Fruit fly (Drosophila melanogaster) whole organism, embryonic: ENCODE data around the gene CG11668.

ENCODE experiments used
- Asciz ChIP-seq: fragments of 200-800 bp; sonication (Bioruptor generic); optimal IDR thresholded peaks from 2 replicates; lab custom pipeline; 2017; ENCODE audit warnings: missing biosample characterization, mild to moderate bottlenecking, missing genetic modification characterization, missing genetic modification reagents
- CG10267 ChIP-seq: fragments of 200-800 bp; sonication (Bioruptor generic); optimal IDR thresholded peaks from 2 replicates; lab custom pipeline; 2018; ENCODE audit warnings: missing biosample characterization, mild to moderate bottlenecking, missing genetic modification characterization, moderate library complexity
- CG10366 ChIP-seq: fragments of 200-800 bp; sonication (Bioruptor generic); IDR thresholded peaks from 2 replicates; pipeline ENCODE4 v1.3.6; 2022; ENCODE audit warnings: missing biosample characterization, missing genetic modification characterization
- CG1233 ChIP-seq: fragments of 200-800 bp; sonication (Bioruptor generic); optimal IDR thresholded peaks from 4 replicates; lab custom pipeline; 2018; ENCODE audit warnings: missing biosample characterization, mild to moderate bottlenecking, missing genetic modification characterization
- CG13775 ChIP-seq: fragments of 200-800 bp; sonication (Bioruptor generic); optimal IDR thresholded peaks from 3 replicates; lab custom pipeline; 2017; ENCODE audit warnings: missing biosample characterization, mild to moderate bottlenecking, missing genetic modification characterization
- CG15479 ChIP-seq: fragments of 200-800 bp; sonication (Bioruptor generic); optimal IDR thresholded peaks from 3 replicates; lab custom pipeline; 2019; ENCODE audit warnings: missing biosample characterization, mild to moderate bottlenecking, missing genetic modification characterization, moderate library complexity
- CG17361 ChIP-seq: fragments of 200-800 bp; sonication (Bioruptor generic); IDR thresholded peaks from 3 replicates; pipeline ENCODE4 v1.3.6; 2022; ENCODE audit warnings: missing biosample characterization, missing genetic modification characterization
- CG17385 ChIP-seq: fragments of 200-800 bp; sonication (Bioruptor generic); optimal IDR thresholded peaks from 3 replicates; lab custom pipeline; 2018; ENCODE audit warnings: missing biosample characterization, mild to moderate bottlenecking, missing genetic modification characterization
- CG17829 ChIP-seq: fragments of 200-800 bp; optimal IDR thresholded peaks from 2 replicates; lab custom pipeline; 2019; ENCODE audit warnings: missing biosample characterization, mild to moderate bottlenecking, missing genetic modification characterization, moderate library complexity
- CG2202 ChIP-seq: fragments of 200-800 bp; sonication (Bioruptor generic); optimal IDR thresholded peaks from 2 replicates; lab custom pipeline; 2018; ENCODE audit warnings: missing biosample characterization, mild to moderate bottlenecking, missing genetic modification characterization
- CG30431 ChIP-seq: fragments of 200-800 bp; sonication (Bioruptor generic); optimal IDR thresholded peaks from 2 replicates; lab custom pipeline; 2017; ENCODE audit warnings: missing biosample characterization, missing genetic modification characterization
- CG3163 ChIP-seq: fragments of 200-800 bp; sonication (Bioruptor generic); optimal IDR thresholded peaks from 3 replicates; lab custom pipeline; 2016; ENCODE audit warnings: missing biosample characterization, missing genetic modification characterization
- CG3281 ChIP-seq: fragments of 200-800 bp; sonication (Bioruptor generic); optimal IDR thresholded peaks from 3 replicates; lab custom pipeline; 2017; ENCODE audit warnings: missing biosample characterization, mild to moderate bottlenecking, missing genetic modification characterization
- CG34224 ChIP-seq: fragments of 200-800 bp; sonication (Bioruptor generic); IDR thresholded peaks from 3 replicates; pipeline ENCODE4 v1.3.6; 2022; ENCODE audit warnings: missing biosample characterization, missing genetic modification characterization; ENCODE audit not compliant: partially characterized antibody
- CG4424 ChIP-seq: fragments of 200-800 bp; sonication (Bioruptor generic); optimal IDR thresholded peaks from 3 replicates; lab custom pipeline; 2016; ENCODE audit warnings: missing biosample characterization, missing genetic modification characterization
- CG8359 ChIP-seq: fragments of 200-800 bp; sonication (Bioruptor generic); optimal IDR thresholded peaks from 2 replicates; lab custom pipeline; 2017; ENCODE audit warnings: missing biosample characterization, mild to moderate bottlenecking, missing genetic modification characterization, borderline replicate concordance
- CG8924 ChIP-seq: fragments of 200-800 bp; optimal IDR thresholded peaks from 3 replicates; lab custom pipeline; 2019; ENCODE audit warnings: missing biosample characterization, mild to moderate bottlenecking, missing genetic modification characterization, moderate library complexity
- Dip2 ChIP-seq: fragments of 200-800 bp; sonication (Bioruptor generic); IDR thresholded peaks from 2 replicates; pipeline ENCODE4 v1.3.6; 2022; ENCODE audit warnings: missing biosample characterization, missing genetic modification characterization
- HLH3B ChIP-seq: fragments of 200-800 bp; sonication (Bioruptor generic); IDR thresholded peaks from 2 replicates; pipeline ENCODE4 v1.3.6; 2022; ENCODE audit warnings: missing biosample characterization, missing genetic modification characterization
- Jarid2 ChIP-seq: fragments of 200-800 bp; sonication (Bioruptor generic); optimal IDR thresholded peaks from 3 replicates; lab custom pipeline; 2017; ENCODE audit warnings: mild to moderate bottlenecking, missing biosample characterization, missing genetic modification reagents, missing genetic modification characterization
- NC2α ChIP-seq: fragments of 200-800 bp; sonication (Bioruptor generic); optimal IDR thresholded peaks from 2 replicates; lab custom pipeline; 2016; ENCODE audit warnings: missing biosample characterization, missing genetic modification characterization
- Sry-β ChIP-seq: fragments of 200-800 bp; sonication (Bioruptor generic); optimal IDR thresholded peaks from 2 replicates; lab custom pipeline; 2018; ENCODE audit warnings: missing biosample characterization, mild to moderate bottlenecking, missing genetic modification characterization, moderate library complexity
- Tbp ChIP-seq: fragments of >200 bp; optimal IDR thresholded peaks from 2 replicates; lab custom pipeline; 2018; ENCODE audit warnings: missing biosample characterization, missing genetic modification characterization
- YL-1 ChIP-seq: fragments of 200-800 bp; sonication (Bioruptor generic); optimal IDR thresholded peaks from 3 replicates; lab custom pipeline; 2017; ENCODE audit warnings: missing biosample characterization, mild to moderate bottlenecking, missing genetic modification characterization
- ap ChIP-seq: fragments of 200-800 bp; sonication (Bioruptor generic); IDR thresholded peaks from 2 replicates; pipeline ENCODE4 v1.3.6; 2022; ENCODE audit warnings: missing biosample characterization, missing genetic modification characterization
- ase ChIP-seq: fragments of 200-800 bp; sonication (Bioruptor generic); IDR thresholded peaks from 3 replicates; pipeline ENCODE4 v1.3.6; 2022; ENCODE audit warnings: missing biosample characterization, missing genetic modification characterization
- ato ChIP-seq: fragments of 200-800 bp; sonication (Bioruptor generic); IDR thresholded peaks from 2 replicates; pipeline ENCODE4 v1.3.6; 2022; ENCODE audit warnings: missing biosample characterization, missing genetic modification characterization; ENCODE audit not compliant: partially characterized antibody
- cg ChIP-seq: fragments of 200-800 bp; sonication (Bioruptor generic); optimal IDR thresholded peaks from 3 replicates; lab custom pipeline; 2019; ENCODE audit warnings: missing biosample characterization, mild to moderate bottlenecking, missing genetic modification characterization, moderate library complexity
- chif ChIP-seq, 2 experiments: fragments of 200-800 bp; sonication (Bioruptor generic); optimal IDR thresholded peaks; 3 replicates each; lab custom pipeline; 2016; ENCODE audit warnings: missing biosample characterization in 2 of 2, missing genetic modification characterization in 2 of 2
- dimm ChIP-seq: fragments of 200-800 bp; sonication (Bioruptor generic); IDR thresholded peaks from 2 replicates; pipeline ENCODE4 v1.3.6; 2022; ENCODE audit warnings: missing biosample characterization, missing genetic modification characterization
- ewg ChIP-seq: fragments of 200-800 bp; sonication (Bioruptor generic); optimal IDR thresholded peaks from 3 replicates; lab custom pipeline; 2017; ENCODE audit warnings: mild to moderate bottlenecking, missing biosample characterization, missing genetic modification reagents, missing genetic modification characterization
- exex ChIP-seq: fragments of 200-800 bp; sonication (Bioruptor generic); optimal IDR thresholded peaks from 4 replicates; lab custom pipeline; 2018; ENCODE audit warnings: missing biosample characterization, mild to moderate bottlenecking, missing genetic modification characterization, moderate library complexity
- ftz-f1 ChIP-seq: fragments of 200-800 bp; sonication (Bioruptor generic); optimal IDR thresholded peaks from 2 replicates; lab custom pipeline; 2016; ENCODE audit warnings: missing biosample characterization, missing genetic modification characterization
- gfzf ChIP-seq: fragments of 200-800 bp; sonication (Bioruptor generic); optimal IDR thresholded peaks from 2 replicates; lab custom pipeline; 2016; ENCODE audit warnings: missing biosample characterization, mild to moderate bottlenecking, missing genetic modification characterization, moderate library complexity
- hkb ChIP-seq, 2 experiments: fragments of 200-800 bp in 1 of 2; fragments of >200 bp in 1 of 2; sonication (Bioruptor generic) in 1 of 2; IDR thresholded peaks in 1 of 2; optimal IDR thresholded peaks in 1 of 2; 2 replicates each; pipeline versions ENCODE4 v1.3.6 to Lab custom; 2017 to 2022; ENCODE audit warnings: missing biosample characterization in 1 of 2, missing genetic modification characterization in 1 of 2
- kah ChIP-seq: fragments of 200-800 bp; sonication (Bioruptor generic); optimal IDR thresholded peaks from 2 replicates; lab custom pipeline; 2018; ENCODE audit warnings: missing biosample characterization, mild to moderate bottlenecking, missing genetic modification characterization
- lov ChIP-seq, 2 experiments: fragments of 200-800 bp in 1 of 2; fragments of >200 bp in 1 of 2; sonication (Bioruptor generic) in 1 of 2; IDR thresholded peaks in 1 of 2; optimal IDR thresholded peaks in 1 of 2; 2 replicates in 1 of 2; 3 replicates in 1 of 2; pipeline versions ENCODE4 v1.3.6 to Lab custom; 2017 to 2022; ENCODE audit warnings: missing biosample characterization in 1 of 2, missing genetic modification characterization in 1 of 2
- mirr ChIP-seq: fragments of 200-800 bp; sonication (Bioruptor generic); optimal IDR thresholded peaks from 3 replicates; lab custom pipeline; 2018; ENCODE audit warnings: missing biosample characterization, mild to moderate bottlenecking, missing genetic modification characterization
- org-1 ChIP-seq: fragments of 200-800 bp; sonication (Bioruptor generic); optimal IDR thresholded peaks from 2 replicates; lab custom pipeline; 2017; ENCODE audit warnings: missing biosample characterization, missing genetic modification characterization
- p53 ChIP-seq: fragments of 200-800 bp; sonication (Bioruptor generic); optimal IDR thresholded peaks from 2 replicates; lab custom pipeline; 2016; ENCODE audit warnings: missing biosample characterization, missing genetic modification characterization
- prd ChIP-seq, 3 experiments: fragments of >200 bp in 2 of 3; fragments of 200-800 bp in 1 of 3; sonication (Bioruptor generic) in 1 of 3; optimal IDR thresholded peaks in 2 of 3; IDR thresholded peaks in 1 of 3; 2 replicates in 2 of 3; 3 replicates in 1 of 3; pipeline versions ENCODE4 v1.3.6 to Lab custom; 2017 to 2022; ENCODE audit warnings: missing biosample characterization in 1 of 3, missing genetic modification characterization in 1 of 3
- sr ChIP-seq: fragments of 200-800 bp; sonication (Bioruptor generic); IDR thresholded peaks from 3 replicates; pipeline ENCODE4 v1.3.6; 2022; ENCODE audit warnings: missing biosample characterization, missing genetic modification characterization
- stc ChIP-seq: fragments of 200-800 bp; sonication (Bioruptor generic); IDR thresholded peaks from 2 replicates; pipeline ENCODE4 v1.3.6; 2022; ENCODE audit warnings: missing biosample characterization, missing genetic modification characterization
- stwl ChIP-seq: fragments of 200-800 bp; sonication (Bioruptor generic); optimal IDR thresholded peaks from 3 replicates; lab custom pipeline; 2018; ENCODE audit warnings: missing biosample characterization, mild to moderate bottlenecking, missing genetic modification characterization, moderate library complexity
- tap ChIP-seq: fragments of 200-800 bp; optimal IDR thresholded peaks from 3 replicates; lab custom pipeline; 2019; ENCODE audit warnings: missing biosample characterization, mild to moderate bottlenecking, missing genetic modification characterization, moderate library complexity
- tin ChIP-seq: fragments of 200-800 bp; sonication (Bioruptor generic); optimal IDR thresholded peaks from 3 replicates; lab custom pipeline; 2016; ENCODE audit warnings: missing biosample characterization, missing genetic modification characterization
- unpg ChIP-seq: fragments of 200-800 bp; sonication (Bioruptor generic); optimal IDR thresholded peaks from 3 replicates; lab custom pipeline; 2018; ENCODE audit warnings: missing biosample characterization, mild to moderate bottlenecking, missing genetic modification characterization, moderate library complexity
- yki ChIP-seq: fragments of >200 bp; optimal IDR thresholded peaks from 3 replicates; lab custom pipeline; 2018
- z ChIP-seq: fragments of 200-800 bp; sonication (Bioruptor generic); IDR thresholded peaks from 3 replicates; pipeline ENCODE4 v1.3.6; 2022; ENCODE audit warnings: missing biosample characterization, missing genetic modification characterization

Gene CG11668

dm6 chr3R:13068022-13068421 is 29.8 kb downstream of the CG11668 start (continued):
- TF ChIP-seq gfzf (GFP tag; lab: Kevin White, UChicago) (no peak), CG2202 (peak; percentile 93), CG10267 (tag; lab: Kevin White, UChicago) (peak; percentile 73), ato (GFP tag; lab: Robert Waterston, UW) (no peak), CG8359 (GFP tag; lab: Kevin White, UChicago) (peak; percentile 92), hkb (optimal IDR thresholded peaks at IDR 0.05; lab: Kevin White, UChicago) (no peak), hkb (GFP tag; IDR thresholded peaks at IDR 0.05; lab: Robert Waterston, UW) (peak; percentile 90), CG3281 (GFP tag; lab: Kevin White, UChicago) (peak; percentile 92), tap (peak; percentile 96), kah (GFP tag; lab: Kevin White, UChicago) (peak; percentile 82), YL-1 (GFP tag; lab: Kevin White, UChicago) (peak; percentile 45), stc (GFP tag; lab: Robert Waterston, UW) (peak; percentile 60; the same call in 1 of the 2 replicates), cg (peak; percentile 33), CG10366 (GFP tag; lab: Robert Waterston, UW) (peak; percentile 51), Dip2 (GFP tag; lab: Robert Waterston, UW) (no peak), exex (peak; percentile 80), CG15479 (peak; percentile 15), mirr (GFP tag; lab: Kevin White, UChicago) (peak; percentile 90), yki (lab: Kevin White, UChicago) (no peak), prd (optimal IDR thresholded peaks at IDR 0.05; lab: Kevin White, UChicago) (no peak), prd (GFP tag; IDR thresholded peaks at IDR 0.05; lab: Robert Waterston, UW) (no peak), CG3163 (GFP tag; lab: Kevin White, UChicago) (peak; percentile 52), CG17385 (GFP tag; lab: Kevin White, UChicago) (peak; percentile 67), Jarid2 (GFP tag; lab: Kevin White, UChicago) (peak; percentile 82), CG8924 (tag; lab: Kevin White, UChicago) (peak; percentile 83), chif (GFP tag; optimal IDR thresholded peaks at IDR 0.05; lab: Kevin White, UChicago) (peak; percentile 74 to 89), Tbp (GFP tag; lab: Kevin White, UChicago) (no peak), Asciz (GFP tag; lab: Kevin White, UChicago) (peak; percentile 99), unpg (peak; percentile 93), dimm (GFP tag; lab: Robert Waterston, UW) (peak; percentile 39; the same call in 1 of the 2 replicates), sr (peak; percentile 77), NC2α (peak; percentile 64), HLH3B (peak; percentile 83), CG1233 (peak; percentile 97), CG13775 (peak; percentile 37), ewg (GFP tag; lab: Kevin White, UChicago) (peak; percentile 85), z (GFP tag; lab: Robert Waterston, UW) (0 out of 3 replicates have a peak, but pooled peaks have one; percentile 51), stwl (no peak), lov (optimal IDR thresholded peaks at IDR 0.05; lab: Kevin White, UChicago) (no peak), lov (GFP tag; IDR thresholded peaks at IDR 0.05; lab: Robert Waterston, UW) (peak; percentile 78; the same call in 2 of the 3 replicates), CG17361 (GFP tag; lab: Robert Waterston, UW) (peak; percentile 90), CG30431 (GFP tag; lab: Kevin White, UChicago) (peak; percentile 54), CG34224 (GFP tag; lab: Robert Waterston, UW) (no peak), p53 (GFP tag; lab: Kevin White, UChicago) (peak; percentile 79), CG17829 (peak; percentile 76), ftz-f1 (GFP tag; lab: Kevin White, UChicago) (no peak), ase (GFP tag; lab: Robert Waterston, UW) (no peak), ap (GFP tag; lab: Robert Waterston, UW) (no peak), CG4424 (GFP tag; lab: Kevin White, UChicago) (peak; percentile 78), org-1 (GFP tag; lab: Kevin White, UChicago) (peak; percentile 90), tin (GFP tag; lab: Kevin White, UChicago) (peak; percentile 51), Sry-β (GFP tag; lab: Kevin White, UChicago) (peak; percentile 80)
